Fruit fly (Drosophila melanogaster): Measurements from ENCODE around the gene SLIRP1.
A peak's percentile ranks its signal among the peaks of the same experiment; 100 is the strongest.

Gene SLIRP1

DNA sequence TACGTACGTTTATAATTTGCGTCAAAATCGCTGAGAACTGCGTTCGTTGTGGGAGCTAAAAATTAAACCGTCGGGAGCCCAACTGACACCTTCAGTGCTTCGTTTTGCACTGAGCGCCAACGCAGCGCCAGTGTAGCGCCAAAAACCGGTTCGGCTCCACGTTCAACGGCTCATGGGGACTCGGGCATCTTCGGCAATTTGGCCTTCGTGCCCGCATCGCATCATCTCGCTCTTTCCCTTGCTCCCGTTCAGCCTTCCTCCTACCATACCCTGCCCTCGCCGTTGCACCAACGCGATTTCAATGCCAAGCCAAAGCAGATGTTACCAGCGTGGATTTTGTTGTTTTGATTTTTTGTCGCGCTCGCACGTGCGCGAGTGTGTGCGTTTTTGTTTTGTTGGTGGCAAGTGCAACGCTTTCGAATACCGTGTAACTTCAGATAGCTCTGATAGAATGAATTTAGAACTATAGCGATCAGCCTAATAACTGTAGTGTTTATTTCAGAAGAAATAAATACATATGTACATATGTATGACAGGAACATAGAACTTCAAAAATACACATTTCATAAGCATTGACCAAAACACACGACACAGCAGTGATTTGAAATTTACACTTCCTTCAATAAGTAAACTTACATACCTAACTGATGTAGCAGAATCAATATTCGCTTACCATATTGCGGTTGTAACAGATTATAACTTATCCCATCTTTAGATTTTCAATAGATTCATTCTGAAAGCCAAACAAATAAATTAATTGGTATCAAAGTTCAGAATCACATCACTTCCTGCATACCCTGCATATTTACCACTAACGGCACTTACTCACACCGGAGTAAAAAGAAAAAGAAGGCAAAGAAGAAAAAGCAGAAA, 37.8 kb downstream of the SLIRP1 start, which contains the start of gene Mnr (continued):
- TF ChIP-seq Hey (tag; optimal IDR thresholded peaks at IDR 0.05) (no peak), onecut (GFP tag; IDR thresholded peaks at IDR 0.05) (no peak), CG8944 (GFP tag; optimal IDR thresholded peaks at IDR 0.05) (no peak), CTCF (GFP tag; optimal IDR thresholded peaks at IDR 0.05) (peak; percentile 40), yki (optimal IDR thresholded peaks at IDR 0.05) (no peak), CG30431 (GFP tag; optimal IDR thresholded peaks at IDR 0.05) (no peak), mirr (GFP tag; optimal IDR thresholded peaks at IDR 0.05) (peak; percentile 60), CG1602 (GFP tag; optimal IDR thresholded peaks at IDR 0.05) (no peak), gcm (GFP tag; optimal IDR thresholded peaks at IDR 0.05) (peak; percentile 12), slp2 (GFP tag; optimal IDR thresholded peaks at IDR 0.05) (no peak), CG11093 (GFP tag; IDR thresholded peaks at IDR 0.05) (no peak), CG32772 (GFP tag; IDR thresholded peaks at IDR 0.05) (no peak), CG17328 (GFP tag; IDR thresholded peaks at IDR 0.05) (no peak), phol (tag; optimal IDR thresholded peaks at IDR 0.05) (peak; percentile 10), CG12769 (tag; optimal IDR thresholded peaks at IDR 0.05) (peak; percentile 96), CG12744 (GFP tag; optimal IDR thresholded peaks at IDR 0.05) (no peak), MESR4 (GFP tag; optimal IDR thresholded peaks at IDR 0.05) (peak; percentile 6), hkb (optimal IDR thresholded peaks at IDR 0.05) (no peak), hkb (GFP tag; IDR thresholded peaks at IDR 0.05) (0 out of 2 replicates have a peak, but pooled peaks have one; percentile 33), trem (tag; optimal IDR thresholded peaks at IDR 0.05) (no peak), Deaf1 (tag; optimal IDR thresholded peaks at IDR 0.05) (peak; percentile 100), CG2116 (GFP tag; optimal IDR thresholded peaks at IDR 0.05) (no peak), jigr1 (GFP tag; IDR thresholded peaks at IDR 0.05) (no peak), ind (GFP tag; optimal IDR thresholded peaks at IDR 0.05) (no peak), D19B (GFP tag; optimal IDR thresholded peaks at IDR 0.05) (peak; percentile 76), CG9437 (GFP tag; optimal IDR thresholded peaks at IDR 0.05) (peak; percentile 22), Vsx1 (GFP tag; optimal IDR thresholded peaks at IDR 0.05) (no peak), Dbx (GFP tag; IDR thresholded peaks at IDR 0.05) (0 out of 3 replicates have a peak, but pooled peaks have one; percentile 23), Bgb (GFP tag; IDR thresholded peaks at IDR 0.05; ENCODE audit: partially characterized antibody) (peak; percentile 43; the same call in 1 of the 2 replicates), Mes4 (GFP tag; optimal IDR thresholded peaks at IDR 0.05) (no peak), CG3163 (GFP tag; optimal IDR thresholded peaks at IDR 0.05) (no peak), CG4730 (GFP tag; IDR thresholded peaks at IDR 0.05) (no peak), Jarid2 (GFP tag; optimal IDR thresholded peaks at IDR 0.05) (peak; percentile 80), CG10267 (tag; optimal IDR thresholded peaks at IDR 0.05) (no peak), CG3726 (GFP tag; IDR thresholded peaks at IDR 0.05) (no peak), Xrp1 (GFP tag; IDR thresholded peaks at IDR 0.05) (no peak), CG5245 (GFP tag; optimal IDR thresholded peaks at IDR 0.05) (no peak), CG7357 (GFP tag; IDR thresholded peaks at IDR 0.05) (no peak), Dip3 (GFP tag; optimal IDR thresholded peaks at IDR 0.05) (no peak), CG10979 (tag; optimal IDR thresholded peaks at IDR 0.05) (no peak), CG7372 (GFP tag; IDR thresholded peaks at IDR 0.05) (no peak), BtbVII (GFP tag; optimal IDR thresholded peaks at IDR 0.05) (no peak), wor (GFP tag; IDR thresholded peaks at IDR 0.05) (no peak), CG2875 (GFP tag; optimal IDR thresholded peaks at IDR 0.05) (no peak), CG11560 (tag; IDR thresholded peaks at IDR 0.05) (no peak), pan (optimal IDR thresholded peaks at IDR 0.05) (no peak), pan (GFP tag; optimal IDR thresholded peaks at IDR 0.05 in 1 of 2, IDR thresholded peaks at IDR 0.05 in 1 of 2) (peak in 1 of 2 experiments; percentile 56), Spps (tag; optimal IDR thresholded peaks at IDR 0.05) (no peak), kay (GFP tag; optimal IDR thresholded peaks at IDR 0.05) (no peak), CG31224 (GFP tag; IDR thresholded peaks at IDR 0.05) (no peak), sna (GFP tag; IDR thresholded peaks at IDR 0.05; ENCODE audit: partially characterized antibody) (no peak), row (GFP tag; IDR thresholded peaks at IDR 0.05) (no peak)

Data from whole organism, embryonic.